Worm (Caenorhabditis elegans): ENCODE results near the gene hlh-19.

- TF ChIP-seq nhr-76 (tag; optimal IDR thresholded peaks at IDR 0.05), result no peak
- no peak for TF ChIP-seq elt-3 (tag; optimal IDR thresholded peaks at IDR 0.05)
Measured at ce11 chrX:601340-601757, 44.3 kb upstream of the hlh-19 start.

Data from whole organism, mixed stage, embryonic.